Worm (Caenorhabditis elegans): Measurements from ENCODE around the gene C15H7.3.

- TF ChIP-seq W03F9.2 (tag; optimal IDR thresholded peaks at IDR 0.05), result no peak
- TF ChIP-seq him-1 (tag; optimal IDR thresholded peaks at IDR 0.05), result peak; percentile 91
- TF ChIP-seq dao-5 (tag; optimal IDR thresholded peaks at IDR 0.05), result no peak
Observed at ce11 chrIII:9667591-9668265, 16.0 kb upstream of the C15H7.3 start, which contains the start of gene C07A9.9.

Data from whole organism, L4/young adult.